Worm (Caenorhabditis elegans): ENCODE data around the gene C44B7.11.

DNA sequence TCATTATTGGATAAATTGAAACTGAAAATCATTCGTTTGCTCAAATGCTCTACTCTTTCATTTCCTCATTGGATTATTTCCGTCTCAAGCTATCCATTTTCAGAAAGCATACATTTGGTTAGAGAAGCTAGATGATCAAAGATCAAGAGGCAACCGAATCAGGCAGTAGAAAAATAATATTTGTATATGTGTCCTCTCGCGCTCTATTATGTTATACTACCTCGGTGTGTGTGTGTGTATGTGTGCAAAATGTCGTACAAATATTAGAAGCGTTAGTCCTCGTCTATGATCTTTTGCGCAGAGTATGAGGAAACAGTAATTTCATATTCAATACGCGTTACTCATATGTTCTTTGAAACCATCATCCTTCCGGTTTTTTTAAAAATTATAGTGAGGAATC lies 39.7 kb upstream of the C44B7.11 start:
- TF ChIP-seq pha-4 (tag; optimal IDR thresholded peaks at IDR 0.05): no peak
- TF ChIP-seq hrde-1 (tag; optimal IDR thresholded peaks at IDR 0.05; ENCODE audit: borderline replicate concordance): no peak
- TF ChIP-seq zfh-2 (GFP tag; conservative IDR thresholded peaks at IDR 0.05): no peak
- no peak for TF ChIP-seq T07F8.4 (tag; optimal IDR thresholded peaks at IDR 0.05)
- no peak for TF ChIP-seq attf-3 (GFP tag; conservative IDR thresholded peaks at IDR 0.05)
- no peak for TF ChIP-seq snpc-4 (GFP tag; optimal IDR thresholded peaks at IDR 0.05)
- no peak for TF ChIP-seq snpc-4 (tag; optimal IDR thresholded peaks at IDR 0.05)
- TF ChIP-seq him-1 (tag; optimal IDR thresholded peaks at IDR 0.05): no peak
- TF ChIP-seq nfya-1 (tag; optimal IDR thresholded peaks at IDR 0.05; ENCODE audit: borderline replicate concordance, insufficient read depth): no peak
- no peak for TF ChIP-seq lin-40 (tag; optimal IDR thresholded peaks at IDR 0.05)
- TF ChIP-seq gei-17 (GFP tag; optimal IDR thresholded peaks at IDR 0.05): no peak
- TF ChIP-seq cebp-1 (GFP tag; IDR thresholded peaks at IDR 0.05): no peak
- no peak for TF ChIP-seq cebp-1 (tag; optimal IDR thresholded peaks at IDR 0.05)
- no peak for TF ChIP-seq F37B4.10 (GFP tag; IDR thresholded peaks at IDR 0.05)
- TF ChIP-seq nhr-80 (tag; optimal IDR thresholded peaks at IDR 0.05): no peak
- no peak for TF ChIP-seq attf-5 (GFP tag; optimal IDR thresholded peaks at IDR 0.05)
